Fruit fly (Drosophila melanogaster) whole organism, wandering third instar larva: ENCODE data around the gene B-H1.

Experiments used
- Abd-B ChIP-seq: fragments of >200 bp; optimal IDR thresholded peaks from 2 replicates; lab custom pipeline; 2017; ENCODE audit warnings: missing biosample characterization, missing genetic modification characterization
- CG9705 ChIP-seq: fragments of 200-800 bp; sonication (Bioruptor generic); optimal IDR thresholded peaks from 2 replicates; lab custom pipeline; 2018; ENCODE audit warnings: missing biosample characterization, mild to moderate bottlenecking, missing genetic modification characterization
- CrebA ChIP-seq: fragments of 200-800 bp; sonication (Bioruptor generic); optimal IDR thresholded peaks from 2 replicates; lab custom pipeline; 2016; ENCODE audit warnings: missing biosample characterization, mild to moderate bottlenecking, missing genetic modification characterization, borderline replicate concordance
- Dfd ChIP-seq: fragments of >200 bp; optimal IDR thresholded peaks from 2 replicates; lab custom pipeline; 2017; ENCODE audit warnings: missing biosample characterization, missing genetic modification characterization
- Dif ChIP-seq: fragments of 200-275, 200-300 bp; sonication (Bioruptor generic); optimal IDR thresholded peaks from 2 replicates; lab custom pipeline; 2018; ENCODE audit warnings: missing biosample characterization, missing genetic modification characterization; ENCODE audit not compliant: partially characterized antibody
- HLH106 ChIP-seq: fragments of 200-800 bp; optimal IDR thresholded peaks from 3 replicates; lab custom pipeline; 2019; ENCODE audit warnings: missing biosample characterization, mild to moderate bottlenecking, missing genetic modification characterization, moderate library complexity
- Hr78 ChIP-seq: fragments of >200 bp; optimal IDR thresholded peaks from 2 replicates; lab custom pipeline; 2017; ENCODE audit warnings: missing biosample characterization, missing genetic modification characterization
- Jra ChIP-seq: sonication (Bioruptor generic); optimal IDR thresholded peaks from 2 replicates; lab custom pipeline; 2016; ENCODE audit warnings: missing biosample characterization, missing genetic modification characterization
- Mio ChIP-seq: sonication (Bioruptor generic); optimal IDR thresholded peaks from 2 replicates; lab custom pipeline; 2016; ENCODE audit warnings: missing biosample characterization, missing genetic modification characterization
- N ChIP-seq: fragments of >200 bp; optimal IDR thresholded peaks from 2 replicates; lab custom pipeline; 2018; ENCODE audit warnings: missing biosample characterization, missing external identifiers, missing genetic modification characterization
- OdsH ChIP-seq: fragments of 200-800 bp; sonication (Bioruptor generic); optimal IDR thresholded peaks from 2 replicates; lab custom pipeline; 2016; ENCODE audit warnings: missing biosample characterization, mild to moderate bottlenecking, missing genetic modification characterization
- Rel ChIP-seq, 2 experiments: fragments of 200-800 bp; sonication (Bioruptor generic) in 1 of 2; optimal IDR thresholded peaks; 2 replicates in 1 of 2; 3 replicates in 1 of 2; lab custom pipeline; 2016 to 2019; ENCODE audit warnings: mild to moderate bottlenecking in 2 of 2, missing biosample characterization in 2 of 2, missing genetic modification characterization in 2 of 2, moderate library complexity in 1 of 2
- Sp1 ChIP-seq: fragments of 200-800 bp; sonication (Bioruptor generic); optimal IDR thresholded peaks from 3 replicates; lab custom pipeline; 2019; ENCODE audit warnings: missing biosample characterization, mild to moderate bottlenecking, missing genetic modification characterization, moderate library complexity
- Vsx2 ChIP-seq: fragments of 200-300, 225-300 bp; sonication (Bioruptor generic); optimal IDR thresholded peaks from 2 replicates; lab custom pipeline; 2018; ENCODE audit warnings: missing biosample characterization, missing genetic modification characterization; ENCODE audit not compliant: partially characterized antibody
- br ChIP-seq: fragments of 200-800 bp; sonication (Bioruptor generic); optimal IDR thresholded peaks from 2 replicates; lab custom pipeline; 2016; ENCODE audit warnings: missing biosample characterization, missing genetic modification characterization
- brk ChIP-seq: fragments of 200-800 bp; sonication (Bioruptor generic); optimal IDR thresholded peaks from 2 replicates; lab custom pipeline; 2016; ENCODE audit warnings: missing biosample characterization, mild to moderate bottlenecking, missing genetic modification characterization
- dl ChIP-seq, 2 experiments: fragments of 175-275, 200-275 bp in 1 of 2; fragments of 200-275 bp in 1 of 2; sonication (Bioruptor generic); optimal IDR thresholded peaks; lab custom pipeline; 2018; ENCODE audit warnings: mild to moderate bottlenecking in 2 of 2, missing biosample characterization in 2 of 2, missing genetic modification characterization in 2 of 2, moderate library complexity in 2 of 2; ENCODE audit not compliant: partially characterized antibody in 2 of 2, insufficient read depth in 1 of 2
- dmrt93B ChIP-seq: fragments of 200-800 bp; sonication (Bioruptor generic); optimal IDR thresholded peaks from 2 replicates; lab custom pipeline; 2018; ENCODE audit warnings: missing biosample characterization, mild to moderate bottlenecking, missing genetic modification characterization
- dsf ChIP-seq: sonication (Bioruptor generic); optimal IDR thresholded peaks from 2 replicates; lab custom pipeline; 2016; ENCODE audit warnings: missing biosample characterization, missing genetic modification characterization, borderline replicate concordance
- foxo ChIP-seq, 2 experiments: fragments of 200-800 bp; sonication (Bioruptor generic); optimal IDR thresholded peaks; 2 replicates in 1 of 2; 3 replicates in 1 of 2; lab custom pipeline; 2016 to 2017; ENCODE audit warnings: missing biosample characterization in 2 of 2, missing genetic modification characterization in 2 of 2
- fru ChIP-seq: fragments of 200-800 bp; sonication (Bioruptor generic); optimal IDR thresholded peaks from 3 replicates; lab custom pipeline; 2016; ENCODE audit warnings: missing biosample characterization, mild to moderate bottlenecking, missing genetic modification characterization
- h ChIP-seq: fragments of 200-800 bp; sonication (Bioruptor generic); optimal IDR thresholded peaks from 3 replicates; lab custom pipeline; 2016; ENCODE audit warnings: missing biosample characterization, mild to moderate bottlenecking, missing genetic modification characterization
- jim ChIP-seq: fragments of 175-275, 200-325 bp; sonication (Bioruptor generic); optimal IDR thresholded peaks from 2 replicates; lab custom pipeline; 2016; ENCODE audit warnings: missing biosample characterization, mild to moderate bottlenecking, missing genetic modification characterization
- pan ChIP-seq: fragments of >200 bp; optimal IDR thresholded peaks from 2 replicates; lab custom pipeline; 2017
- rgr ChIP-seq: fragments of 200-800 bp; sonication (Bioruptor generic); optimal IDR thresholded peaks from 3 replicates; lab custom pipeline; 2016; ENCODE audit warnings: missing biosample characterization, mild to moderate bottlenecking, missing genetic modification characterization
- sv ChIP-seq: fragments of 200-800 bp; sonication (Bioruptor generic); optimal IDR thresholded peaks from 3 replicates; lab custom pipeline; 2016; ENCODE audit warnings: missing biosample characterization, missing genetic modification characterization
- tai ChIP-seq: sonication (Bioruptor generic); optimal IDR thresholded peaks from 2 replicates; lab custom pipeline; 2016; ENCODE audit warnings: missing biosample characterization, missing genetic modification characterization
- usp ChIP-seq: fragments of >200 bp; optimal IDR thresholded peaks from 2 replicates; lab custom pipeline; 2017; ENCODE audit warnings: missing biosample characterization, missing genetic modification characterization
- woc ChIP-seq: sonication (Bioruptor generic); optimal IDR thresholded peaks from 2 replicates; lab custom pipeline; 2016; ENCODE audit warnings: missing biosample characterization, mild to moderate bottlenecking, missing genetic modification characterization

B-H1 gene

DNA sequence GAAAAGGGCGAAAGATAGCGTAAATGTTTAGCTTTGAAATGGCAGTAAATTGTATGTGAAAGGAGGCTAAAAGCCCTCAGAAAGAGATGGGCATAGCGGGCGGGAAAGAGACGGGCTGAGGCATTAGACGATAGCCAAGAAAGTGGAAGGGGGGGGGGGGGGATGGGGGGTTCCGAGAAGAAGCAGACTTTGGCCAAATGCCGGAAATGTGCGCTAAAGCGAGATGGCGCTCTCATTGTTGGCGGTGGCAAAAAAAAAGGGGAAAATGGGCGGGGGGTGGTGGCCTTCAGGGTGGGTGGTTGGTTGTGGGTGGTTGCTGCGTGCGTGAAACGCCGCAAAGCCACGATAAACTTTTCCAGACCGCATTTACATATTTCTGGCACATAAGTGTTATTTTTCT is 14.3 kb upstream of the B-H1 start:
- TF ChIP-seq Sp1 (GFP tag; lab: Kevin White, UChicago) = no peak
- no peak for TF ChIP-seq h (GFP tag; lab: Kevin White, UChicago)
- peak; percentile 66 for TF ChIP-seq Dfd (GFP tag; lab: Kevin White, UChicago)
- TF ChIP-seq Hr78 (GFP tag; lab: Kevin White, UChicago) = no peak
- TF ChIP-seq sv (GFP tag; lab: Kevin White, UChicago) = no peak
- TF ChIP-seq usp (GFP tag; lab: Kevin White, UChicago) = no peak

DNA sequence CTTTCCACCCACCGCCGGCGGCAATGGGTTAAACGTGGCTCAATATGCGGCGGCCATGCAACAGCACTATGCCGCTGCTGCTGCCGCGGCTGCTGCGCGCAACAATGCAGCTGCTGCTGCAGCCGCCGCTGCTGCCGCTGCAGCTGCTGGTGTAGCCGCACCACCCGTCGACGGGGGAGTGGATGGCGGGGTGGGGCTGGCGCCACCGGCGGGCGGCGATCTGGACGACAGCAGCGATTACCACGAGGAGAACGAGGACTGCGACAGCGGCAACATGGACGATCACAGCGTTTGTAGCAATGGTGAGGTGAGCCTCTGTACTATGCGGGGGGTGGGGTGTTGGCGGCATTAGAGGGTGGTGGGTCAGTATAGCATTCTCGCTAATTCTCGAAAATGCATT is 937 bp downstream of the B-H1 start:
- no peak for TF ChIP-seq woc (GFP tag; lab: Kevin White, UChicago)
- peak; percentile 97 for TF ChIP-seq Dfd (GFP tag; lab: Kevin White, UChicago)
- TF ChIP-seq, all 38 proteins: peak for 1

DNA sequence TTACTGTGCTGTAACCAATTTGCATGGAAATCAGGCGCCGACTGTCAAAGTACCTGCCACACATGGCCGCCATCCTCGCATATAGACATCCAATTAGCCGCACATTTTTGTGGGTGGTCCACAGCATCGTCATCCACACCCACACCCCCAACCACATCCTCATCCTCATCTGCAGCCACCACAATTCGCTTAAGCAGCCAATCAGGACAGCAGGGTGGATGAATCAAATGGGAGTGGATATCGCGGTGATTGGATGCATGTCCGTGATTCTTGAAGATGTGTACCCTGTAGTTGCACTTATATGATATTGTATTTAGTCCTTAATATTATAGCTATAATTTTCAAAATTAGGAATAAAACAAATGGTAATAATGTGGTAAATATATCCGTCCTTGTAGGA is 7.6 kb downstream of the B-H1 start:
- TF ChIP-seq pan (lab: Kevin White, UChicago) = no peak
- TF ChIP-seq sv (GFP tag; lab: Kevin White, UChicago) = no peak
- no peak for TF ChIP-seq Jra (GFP tag; lab: Kevin White, UChicago)
- TF ChIP-seq dsf (GFP tag; lab: Kevin White, UChicago) = no peak
- TF ChIP-seq brk (GFP tag; lab: Kevin White, UChicago) = no peak
- TF ChIP-seq Hr78 (GFP tag; lab: Kevin White, UChicago) = no peak
- TF ChIP-seq dl (GFP tag; optimal IDR thresholded peaks at IDR 0.05; lab: Kevin White, UChicago; ENCODE audit: insufficient read depth in 1 of 2, partially characterized antibody in 2 of 2) = no peak
- TF ChIP-seq foxo (GFP tag; optimal IDR thresholded peaks at IDR 0.05; lab: Kevin White, UChicago) = no peak
- TF ChIP-seq Vsx2 (GFP tag; lab: Kevin White, UChicago) = no peak
- TF ChIP-seq Abd-B (GFP tag; lab: Kevin White, UChicago) = no peak
- no peak for TF ChIP-seq Mio (GFP tag; lab: Kevin White, UChicago)
- no peak for TF ChIP-seq HLH106
- TF ChIP-seq CG9705 (GFP tag; lab: Kevin White, UChicago) = no peak
- no peak for TF ChIP-seq jim (GFP tag; lab: Kevin White, UChicago)
- TF ChIP-seq h (GFP tag; lab: Kevin White, UChicago) = no peak
- no peak for TF ChIP-seq woc (GFP tag; lab: Kevin White, UChicago)
- TF ChIP-seq tai (GFP tag; lab: Kevin White, UChicago) = no peak

DNA sequence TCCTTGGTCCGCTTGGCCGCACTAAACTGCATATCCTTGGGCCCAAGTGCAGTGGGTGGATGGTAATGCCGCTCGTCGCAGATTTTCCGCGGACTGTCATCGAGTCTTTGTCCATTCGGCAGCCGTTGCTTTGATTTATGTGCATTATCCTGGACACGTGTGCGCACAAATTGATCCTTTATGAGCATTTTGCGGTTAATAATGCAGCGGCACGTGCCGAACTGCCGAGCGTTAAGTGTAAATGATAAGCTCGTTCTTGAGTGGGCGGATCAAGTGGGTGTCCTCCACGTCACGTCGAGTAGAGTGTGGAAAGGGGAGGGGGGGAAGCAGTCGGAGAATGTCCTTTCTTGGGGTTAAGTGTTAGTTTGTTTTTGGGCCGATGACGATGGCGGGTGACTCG is 10.5 kb downstream of the B-H1 start:
- TF ChIP-seq Dif (GFP tag; lab: Kevin White, UChicago) (no peak), Rel (GFP tag; optimal IDR thresholded peaks at IDR 0.05; lab: Kevin White, UChicago) (no peak), Rel (tag; optimal IDR thresholded peaks at IDR 0.05; lab: Kevin White, UChicago) (no peak), h (GFP tag; lab: Kevin White, UChicago) (no peak), fru (GFP tag; lab: Kevin White, UChicago) (no peak), OdsH (GFP tag; lab: Kevin White, UChicago) (no peak), br (GFP tag; lab: Kevin White, UChicago) (no peak), tai (GFP tag; lab: Kevin White, UChicago) (no peak)

DNA sequence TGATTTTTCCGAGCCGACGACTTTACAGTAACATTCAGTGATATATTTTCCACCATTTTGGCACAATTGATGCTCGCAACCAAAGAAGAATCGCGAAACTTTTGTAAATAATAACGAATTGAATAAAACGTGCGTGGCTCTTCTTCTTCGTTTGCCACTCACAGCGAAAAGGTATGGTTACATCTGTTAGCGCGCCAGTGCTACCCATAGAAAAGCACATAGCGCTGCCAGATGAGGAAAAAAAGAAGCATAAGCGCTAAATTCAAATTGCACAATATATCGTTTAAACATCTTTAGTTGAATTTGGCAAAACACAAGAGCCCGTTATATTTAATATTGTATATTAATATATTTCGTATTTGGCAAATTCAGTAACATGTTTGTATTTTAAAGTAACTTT is 24.7 kb downstream of the B-H1 start, which contains the start of gene CG8611:
Gene CG8611, minus strand, starts transcription at position 159 of the 400 bp plus-strand sequence.
- TF ChIP-seq Sp1 (GFP tag; lab: Kevin White, UChicago) = no peak

DNA sequence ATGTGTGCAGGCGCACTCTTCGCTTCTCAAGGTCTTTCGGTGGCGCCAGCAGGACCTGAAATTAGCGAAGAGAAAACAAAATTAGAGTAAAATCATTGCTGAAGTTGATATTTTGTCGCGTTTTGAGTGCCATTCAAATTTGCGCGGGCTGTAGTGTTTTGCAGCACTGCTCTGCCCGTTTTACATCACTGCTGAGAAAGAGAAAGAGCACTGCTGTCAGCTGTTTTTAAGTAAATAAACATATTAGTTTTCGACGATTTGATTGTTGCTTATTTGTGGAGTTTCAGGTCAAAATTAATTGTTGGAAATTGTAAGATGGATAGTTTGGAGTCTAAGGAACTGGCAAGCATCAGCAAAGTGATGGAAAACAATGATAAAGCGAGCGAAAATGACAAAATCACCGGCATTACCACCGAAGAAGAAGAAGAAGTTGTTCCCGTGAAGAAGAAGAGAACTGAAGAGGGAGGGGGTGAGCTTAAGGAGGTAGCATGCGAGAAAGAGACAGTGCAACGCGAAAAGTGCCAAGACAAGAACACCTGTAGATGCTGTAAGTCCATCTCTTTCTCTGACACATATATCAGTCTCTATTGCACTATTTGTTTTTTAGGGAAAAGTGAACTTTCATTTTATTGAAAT is 26.1 kb downstream of the B-H1 start, which contains the start of gene ENGase:
Gene ENGase, plus strand, starts transcription at position 282 of the 636 bp plus-strand sequence.
- TF ChIP-seq usp (GFP tag; lab: Kevin White, UChicago) = no peak
- no peak for TF ChIP-seq Mio (GFP tag; lab: Kevin White, UChicago)
- TF ChIP-seq N (GFP tag; lab: Kevin White, UChicago) = no peak
- TF ChIP-seq Vsx2 (GFP tag; lab: Kevin White, UChicago) = no peak
- TF ChIP-seq jim (GFP tag; lab: Kevin White, UChicago) = no peak
- TF ChIP-seq tai (GFP tag; lab: Kevin White, UChicago) = no peak
- peak; percentile 3 for TF ChIP-seq dmrt93B (GFP tag; lab: Kevin White, UChicago)
- TF ChIP-seq Abd-B (GFP tag; lab: Kevin White, UChicago) = no peak
- TF ChIP-seq Rel (GFP tag; optimal IDR thresholded peaks at IDR 0.05; lab: Kevin White, UChicago) = no peak
- no peak for TF ChIP-seq Rel (tag; optimal IDR thresholded peaks at IDR 0.05; lab: Kevin White, UChicago)
- peak; percentile 22 for TF ChIP-seq fru (GFP tag; lab: Kevin White, UChicago)
- TF ChIP-seq woc (GFP tag; lab: Kevin White, UChicago) = no peak
- no peak for TF ChIP-seq pan (lab: Kevin White, UChicago)
- no peak for TF ChIP-seq dsf (GFP tag; lab: Kevin White, UChicago)
- no peak for TF ChIP-seq brk (GFP tag; lab: Kevin White, UChicago)
- no peak for TF ChIP-seq CrebA (GFP tag; lab: Kevin White, UChicago)
- TF ChIP-seq foxo (GFP tag; optimal IDR thresholded peaks at IDR 0.05; lab: Kevin White, UChicago) = peak in 1 of 2 experiments; percentile 3
- no peak for TF ChIP-seq sv (GFP tag; lab: Kevin White, UChicago)
- no peak for TF ChIP-seq OdsH (GFP tag; lab: Kevin White, UChicago)
- TF ChIP-seq Hr78 (GFP tag; lab: Kevin White, UChicago) = no peak
- no peak for TF ChIP-seq rgr
- no peak for TF ChIP-seq br (GFP tag; lab: Kevin White, UChicago)
